Worm (Caenorhabditis elegans) whole organism, mixed stage, embryonic: Measurements from ENCODE around the gene C26E1.2.

Source experiments
- bed-3 ChIP-seq: fragments of 200-800 bp; sonication (Bioruptor generic); optimal IDR thresholded peaks from 3 replicates; lab custom pipeline; 2018; ENCODE audit warnings: mild to moderate bottlenecking, missing genetic modification characterization, moderate library complexity, missing compliant biosample characterization
- blmp-1 ChIP-seq: fragments of 150-350 bp; optimal IDR thresholded peaks from 2 replicates; lab custom pipeline; 2014; ENCODE audit warnings: missing biosample characterization, missing genetic modification characterization
- ceh-39 ChIP-seq: fragments of 150-350 bp; optimal IDR thresholded peaks from 2 replicates; lab custom pipeline; 2014; ENCODE audit warnings: missing biosample characterization, missing genetic modification characterization
- ceh-83 ChIP-seq: fragments of 200-800 bp; sonication (Bioruptor generic); optimal IDR thresholded peaks from 2 replicates; lab custom pipeline; 2018; ENCODE audit warnings: mild to moderate bottlenecking, missing genetic modification characterization, missing compliant biosample characterization
- ces-1 ChIP-seq: fragments of 150-350 bp; optimal IDR thresholded peaks from 2 replicates; lab custom pipeline; 2014; ENCODE audit warnings: missing biosample characterization, missing genetic modification reagents, missing genetic modification characterization
- cnd-1 ChIP-seq: fragments of 200-800 bp; sonication (Bioruptor generic); optimal IDR thresholded peaks from 2 replicates; lab custom pipeline; 2018; ENCODE audit warnings: mild to moderate bottlenecking, missing genetic modification characterization, missing compliant biosample characterization
- elt-1 ChIP-seq: sonication (generic microtip); optimal IDR thresholded peaks from 2 replicates; lab custom pipeline; 2017; ENCODE audit warnings: missing genetic modification characterization, mild to moderate bottlenecking, missing compliant biosample characterization, antibody characterized with exemption, moderate library complexity, borderline replicate concordance; ENCODE audit not compliant: insufficient read depth
- flh-1 ChIP-seq: fragments of 200-800 bp; sonication (Bioruptor generic); optimal IDR thresholded peaks from 2 replicates; lab custom pipeline; 2018; ENCODE audit warnings: mild to moderate bottlenecking, missing genetic modification characterization, moderate library complexity, missing compliant biosample characterization
- ham-2 ChIP-seq: fragments of 200-800 bp; sonication (Bioruptor generic); optimal IDR thresholded peaks from 2 replicates; lab custom pipeline; 2018; ENCODE audit warnings: mild to moderate bottlenecking, missing genetic modification characterization, missing compliant biosample characterization
- lin-13 ChIP-seq: fragments of 150-350 bp; optimal IDR thresholded peaks from 2 replicates; lab custom pipeline; 2014; ENCODE audit warnings: missing biosample characterization, missing genetic modification characterization
- lin-32 ChIP-seq: fragments of 200-800 bp; sonication (Bioruptor generic); optimal IDR thresholded peaks from 2 replicates; lab custom pipeline; 2018; ENCODE audit warnings: mild to moderate bottlenecking, missing genetic modification characterization, missing compliant biosample characterization
- lsy-2 ChIP-seq: fragments of 150-350 bp; optimal IDR thresholded peaks from 2 replicates; lab custom pipeline; 2014; ENCODE audit warnings: missing biosample characterization, missing genetic modification characterization
- mab-5 ChIP-seq: fragments of 150-350 bp; optimal IDR thresholded peaks from 2 replicates; lab custom pipeline; 2014; ENCODE audit warnings: missing biosample characterization, missing genetic modification characterization
- mep-1 ChIP-seq: fragments of 150-350 bp; optimal IDR thresholded peaks from 2 replicates; lab custom pipeline; 2017; ENCODE audit warnings: missing biosample characterization, missing genetic modification reagents, missing genetic modification characterization, inconsistent platforms
- mls-2 ChIP-seq: sonication (generic microtip); optimal IDR thresholded peaks from 2 replicates; lab custom pipeline; 2016; ENCODE audit warnings: mild to moderate bottlenecking, missing genetic modification characterization, moderate library complexity, missing compliant biosample characterization
- nhr-12 ChIP-seq: fragments of 150-350 bp; optimal IDR thresholded peaks from 2 replicates; lab custom pipeline; 2014; ENCODE audit warnings: missing biosample characterization, missing genetic modification characterization
- nhr-2 ChIP-seq: fragments of 150-350 bp; optimal IDR thresholded peaks from 2 replicates; lab custom pipeline; 2014; ENCODE audit warnings: missing biosample characterization, missing genetic modification characterization
- nhr-237 ChIP-seq: fragments of 150-350 bp; optimal IDR thresholded peaks from 2 replicates; lab custom pipeline; 2014; ENCODE audit warnings: missing biosample characterization, missing genetic modification characterization
- nhr-28 ChIP-seq: fragments of 150-350 bp; optimal IDR thresholded peaks from 2 replicates; lab custom pipeline; 2014; ENCODE audit warnings: missing biosample characterization, missing genetic modification characterization
- nhr-76 ChIP-seq: sonication (generic microtip); optimal IDR thresholded peaks from 2 replicates; lab custom pipeline; 2017; ENCODE audit warnings: missing biosample characterization, missing genetic modification characterization
- pha-4 ChIP-seq: fragments of 150-350 bp; optimal IDR thresholded peaks from 2 replicates; lab custom pipeline; 2018; ENCODE audit warnings: missing biosample characterization, missing genetic modification reagents, missing genetic modification characterization
- sem-2 ChIP-seq: fragments of 200-800 bp; sonication (Bioruptor generic); optimal IDR thresholded peaks from 2 replicates; lab custom pipeline; 2018; ENCODE audit warnings: mild to moderate bottlenecking, missing genetic modification characterization, missing compliant biosample characterization
- snpc-4 ChIP-seq: fragments of 150-350 bp; optimal IDR thresholded peaks from 2 replicates; lab custom pipeline; 2014; ENCODE audit warnings: missing biosample characterization, missing genetic modification characterization
- sptf-1 ChIP-seq: sonication (generic microtip); optimal IDR thresholded peaks from 2 replicates; lab custom pipeline; 2017; ENCODE audit warnings: mild to moderate bottlenecking, missing genetic modification characterization, moderate library complexity, missing compliant biosample characterization
- unc-120 ChIP-seq: sonication (generic microtip); optimal IDR thresholded peaks from 2 replicates; lab custom pipeline; 2017; ENCODE audit warnings: missing genetic modification characterization, missing compliant biosample characterization; ENCODE audit not compliant: poor library complexity, severe bottlenecking
- unc-39 ChIP-seq: fragments of 150-350 bp; optimal IDR thresholded peaks from 2 replicates; lab custom pipeline; 2014; ENCODE audit warnings: missing biosample characterization, missing genetic modification characterization
- unc-62 ChIP-seq: fragments of 150-350 bp; optimal IDR thresholded peaks from 2 replicates; lab custom pipeline; 2014; ENCODE audit warnings: missing biosample characterization, missing genetic modification reagents, missing genetic modification characterization
- zip-8 ChIP-seq: fragments of 150-350 bp; optimal IDR thresholded peaks from 2 replicates; lab custom pipeline; 2014; ENCODE audit warnings: missing biosample characterization, missing genetic modification characterization
- ztf-11 ChIP-seq: fragments of 150-350 bp; optimal IDR thresholded peaks from 2 replicates; lab custom pipeline; 2014; ENCODE audit warnings: missing biosample characterization, missing genetic modification characterization

C26E1.2 gene

DNA sequence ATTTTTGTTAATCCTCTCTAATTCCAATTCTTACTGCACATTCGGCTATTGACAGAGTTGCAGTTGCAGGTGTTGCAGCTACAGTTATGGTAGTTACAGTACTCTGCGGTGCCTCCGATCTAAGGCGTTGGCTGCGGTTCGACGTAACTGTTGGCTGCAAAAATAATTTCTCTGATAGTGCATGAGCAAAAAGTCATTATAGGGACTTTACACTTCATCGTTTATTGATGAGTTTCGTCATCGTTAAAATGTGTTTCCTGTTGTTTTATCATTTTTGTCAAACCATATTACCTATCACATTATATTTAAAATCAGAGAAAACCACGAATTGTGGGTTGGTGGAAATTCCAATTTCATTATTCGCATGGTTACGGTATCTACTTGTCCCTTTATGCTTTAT is 30.3 kb upstream of the C26E1.2 start:
- TF ChIP-seq unc-62 (no peak), sem-2 (no peak), lin-13 (tag; lab: Kevin White, UChicago) (no peak), snpc-4 (tag; lab: Kevin White, UChicago) (no peak), flh-1 (GFP tag; lab: Kevin White, UChicago) (no peak), ham-2 (no peak), lin-32 (no peak), lsy-2 (no peak), mab-5 (no peak), elt-1 (no peak), blmp-1 (tag; lab: Kevin White, UChicago) (no peak), sptf-1 (tag; lab: Kevin White, UChicago) (no peak), bed-3 (GFP tag; lab: Kevin White, UChicago) (no peak), ceh-83 (GFP tag; lab: Kevin White, UChicago) (no peak), ceh-39 (tag; lab: Kevin White, UChicago) (no peak)

DNA sequence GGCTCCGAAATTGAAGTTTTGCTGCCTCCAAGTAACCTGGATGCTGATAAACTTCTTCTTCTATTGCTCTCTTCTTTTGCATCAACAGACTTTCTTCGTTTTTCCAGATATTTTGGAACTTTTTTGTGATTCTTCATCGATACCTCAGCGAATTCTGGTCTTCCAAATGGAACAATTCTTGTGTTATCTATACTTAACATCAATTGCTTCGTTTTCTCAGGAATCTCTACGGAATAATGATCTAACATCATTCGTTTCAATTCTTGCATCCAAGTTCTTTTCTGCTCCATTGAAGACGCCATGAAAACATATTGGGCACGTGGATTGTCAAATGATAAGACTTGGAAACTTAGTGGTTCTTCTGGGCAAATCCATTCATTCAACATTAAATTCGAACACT is 29.0 kb upstream of the C26E1.2 start, which contains the start of gene F32F2.4:
TSS of gene F32F2.4 (plus strand) at position 301 of the 400 bp plus-strand sequence.
- TF ChIP-seq sem-2 (no peak), bed-3 (GFP tag; lab: Kevin White, UChicago) (no peak), zip-8 (tag; lab: Kevin White, UChicago) (no peak), unc-120 (tag; lab: Kevin White, UChicago) (no peak), ham-2 (no peak), elt-1 (no peak), lin-13 (tag; lab: Kevin White, UChicago) (no peak), mls-2 (tag; lab: Kevin White, UChicago) (no peak), sptf-1 (tag; lab: Kevin White, UChicago) (no peak), nhr-76 (tag; lab: Kevin White, UChicago) (no peak), unc-39 (tag; lab: Kevin White, UChicago) (no peak), cnd-1 (tag; lab: Kevin White, UChicago) (no peak), unc-62 (no peak), nhr-2 (tag; lab: Kevin White, UChicago) (no peak), nhr-28 (tag; lab: Kevin White, UChicago) (no peak), pha-4 (tag; lab: Kevin White, UChicago) (no peak), ceh-39 (tag; lab: Kevin White, UChicago) (no peak), ztf-11 (tag; lab: Kevin White, UChicago) (no peak), blmp-1 (tag; lab: Kevin White, UChicago) (no peak)

DNA sequence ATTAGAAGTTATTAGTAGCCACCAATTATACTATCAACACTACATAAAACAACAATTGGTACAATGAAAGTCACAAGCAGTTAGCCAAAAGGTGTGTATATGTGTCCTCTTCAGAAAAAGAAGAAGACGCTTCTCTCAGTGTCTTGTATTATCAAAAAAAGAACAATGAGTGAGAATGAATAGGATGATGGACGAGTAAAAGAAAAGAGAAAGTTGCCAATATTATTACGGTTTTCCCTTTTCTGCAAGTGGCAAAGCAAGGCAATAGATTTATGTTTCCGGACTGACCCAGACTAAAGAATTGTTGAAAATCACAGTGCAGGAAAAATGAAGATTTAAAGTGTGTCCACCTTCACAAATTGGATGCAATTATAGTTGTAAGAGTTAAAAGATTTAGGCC is 24.6 kb upstream of the C26E1.2 start:
- no peak for TF ChIP-seq lin-13 (tag; lab: Kevin White, UChicago)
- no peak for TF ChIP-seq nhr-12 (tag; lab: Kevin White, UChicago)
- TF ChIP-seq pha-4 (tag; lab: Kevin White, UChicago): no peak
- no peak for TF ChIP-seq lin-32
- TF ChIP-seq unc-120 (tag; lab: Kevin White, UChicago): no peak
- no peak for TF ChIP-seq ham-2
- no peak for TF ChIP-seq sptf-1 (tag; lab: Kevin White, UChicago)
- TF ChIP-seq cnd-1 (tag; lab: Kevin White, UChicago): no peak
- TF ChIP-seq ceh-83 (GFP tag; lab: Kevin White, UChicago): no peak
- TF ChIP-seq lsy-2: no peak
- TF ChIP-seq unc-39 (tag; lab: Kevin White, UChicago): no peak
- no peak for TF ChIP-seq nhr-237 (tag; lab: Kevin White, UChicago)
- no peak for TF ChIP-seq mep-1 (tag; lab: Kevin White, UChicago)
- TF ChIP-seq elt-1: no peak
- no peak for TF ChIP-seq ceh-39 (tag; lab: Kevin White, UChicago)
- no peak for TF ChIP-seq zip-8 (tag; lab: Kevin White, UChicago)
- TF ChIP-seq mls-2 (tag; lab: Kevin White, UChicago): no peak
- TF ChIP-seq bed-3 (GFP tag; lab: Kevin White, UChicago): no peak
- no peak for TF ChIP-seq sem-2

DNA sequence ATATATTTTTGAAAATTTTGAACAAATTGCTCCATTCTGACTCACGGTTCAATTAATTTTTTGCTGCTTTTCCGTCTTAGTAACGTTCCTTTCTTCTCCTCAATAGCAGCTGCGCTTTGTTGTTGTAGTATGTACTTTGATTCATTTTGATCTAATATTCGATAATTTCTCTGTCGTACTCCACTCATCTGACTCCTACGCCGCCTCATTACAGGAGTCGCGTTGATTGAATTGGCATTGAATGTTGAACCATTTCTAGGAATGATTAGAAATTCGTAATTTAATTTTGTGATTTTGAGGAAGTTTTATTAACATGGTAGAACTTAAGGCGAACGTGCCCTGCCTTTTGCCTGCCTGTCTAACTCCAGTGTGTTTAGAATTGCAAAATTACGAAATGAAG is 22.0 kb upstream of the C26E1.2 start:
- TF ChIP-seq lin-13 (tag; lab: Kevin White, UChicago) (no peak), ces-1 (GFP tag; lab: Kevin White, UChicago) (peak; percentile 71)
- TF ChIP-seq, all 35 proteins: peak for 1

DNA sequence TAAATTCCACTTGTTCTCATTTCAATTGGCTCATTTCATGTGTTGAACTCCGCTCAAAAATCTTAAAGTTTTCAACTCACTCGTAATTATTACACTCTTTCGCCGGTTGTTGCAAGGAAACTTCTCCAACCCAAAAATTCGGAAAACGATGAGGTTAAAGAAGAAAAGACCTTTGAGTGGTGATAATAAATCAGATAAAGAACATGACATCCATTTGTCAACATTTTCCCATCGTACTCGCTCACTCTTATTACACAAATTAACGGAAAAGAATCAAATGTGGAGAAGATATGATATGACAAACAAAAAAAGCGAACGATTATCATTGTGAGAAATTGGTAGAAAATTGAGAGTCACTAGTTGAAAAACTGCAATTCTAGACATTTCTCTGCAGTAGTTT is 19.7 kb upstream of the C26E1.2 start:
- TF ChIP-seq mep-1 (tag; lab: Kevin White, UChicago) (no peak), unc-62 (peak; percentile 59)

DNA sequence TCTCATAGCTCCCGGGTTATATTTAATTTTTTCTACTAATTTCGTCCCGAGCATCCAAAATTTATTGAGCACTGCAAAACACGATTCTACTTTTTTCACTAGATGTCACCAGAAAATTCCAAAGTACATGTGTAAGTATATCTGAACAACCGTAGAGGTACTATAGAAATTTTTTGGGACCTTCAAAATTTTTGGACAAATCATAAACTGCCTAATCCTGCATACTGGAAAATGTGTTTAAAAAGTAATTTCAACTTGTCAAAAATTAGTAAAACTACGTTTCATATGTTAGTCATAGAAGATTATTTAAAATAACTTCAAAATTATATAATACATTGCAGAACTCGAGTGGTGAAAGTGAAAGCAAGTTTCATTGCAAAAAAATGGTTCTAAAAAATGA is 18.4 kb upstream of the C26E1.2 start:
- no peak for TF ChIP-seq nhr-28 (tag; lab: Kevin White, UChicago)
